Worm (Caenorhabditis elegans) whole organism, young adult: Measurements from ENCODE around the gene F56D6.11.

Experiments
- T07F8.4 ChIP-seq: sonication (generic microtip); optimal IDR thresholded peaks from 2 replicates; lab custom pipeline; 2016; ENCODE audit warnings: mild to moderate bottlenecking, missing genetic modification characterization, moderate library complexity, missing compliant biosample characterization
- ceh-79 ChIP-seq: sonication (generic microtip); optimal IDR thresholded peaks from 2 replicates; lab custom pipeline; 2017; ENCODE audit warnings: mild to moderate bottlenecking, missing genetic modification characterization, missing compliant biosample characterization
- ets-4 ChIP-seq: fragments of 200-800 bp; sonication (Bioruptor generic); optimal IDR thresholded peaks from 2 replicates; lab custom pipeline; 2018; ENCODE audit warnings: mild to moderate bottlenecking, missing genetic modification characterization, missing compliant biosample characterization
- fkh-3 ChIP-seq: sonication (generic microtip); optimal IDR thresholded peaks from 2 replicates; lab custom pipeline; 2016; ENCODE audit warnings: mild to moderate bottlenecking, missing genetic modification characterization, missing compliant biosample characterization
- him-1 ChIP-seq: sonication (generic microtip); optimal IDR thresholded peaks from 2 replicates; lab custom pipeline; 2016; ENCODE audit warnings: missing genotype, missing genetic modification reagents, missing genetic modification characterization, missing compliant biosample characterization
- rcor-1 ChIP-seq: fragments of 200-800 bp; sonication (Bioruptor generic); IDR thresholded peaks from 2 replicates; pipeline ENCODE4 v1.3.6; 2022; ENCODE audit warnings: missing genetic modification reagents, missing genetic modification characterization, missing compliant biosample characterization
- snpc-1.3 ChIP-seq: sonication (generic microtip); optimal IDR thresholded peaks from 2 replicates; lab custom pipeline; 2017; ENCODE audit warnings: missing genetic modification characterization, mild to moderate bottlenecking, missing compliant biosample characterization, antibody characterized with exemption, moderate library complexity, missing genotype, missing genetic modification reagents; ENCODE audit not compliant: insufficient read depth
- unc-130 ChIP-seq: sonication (generic microtip); optimal IDR thresholded peaks from 2 replicates; lab custom pipeline; 2016; ENCODE audit warnings: missing genetic modification reagents, missing genetic modification characterization, missing compliant biosample characterization
- unc-62 ChIP-seq: fragments of 150-350 bp; optimal IDR thresholded peaks from 2 replicates; lab custom pipeline; 2014; ENCODE audit warnings: missing biosample characterization, missing genetic modification reagents, missing genetic modification characterization

ce11 chrIV:3860419-3860818 is 45.9 kb downstream of the F56D6.11 start:
- no peak for TF ChIP-seq T07F8.4 (tag; lab: Kevin White, UChicago)
- no peak for TF ChIP-seq ceh-79 (tag; lab: Kevin White, UChicago)
- no peak for TF ChIP-seq him-1 (tag; lab: Kevin White, UChicago)
- no peak for TF ChIP-seq fkh-3 (tag; lab: Kevin White, UChicago)
- no peak for TF ChIP-seq rcor-1
- TF ChIP-seq unc-62 (GFP tag; lab: Kevin White, UChicago), result no peak
- no peak for TF ChIP-seq unc-130
- TF ChIP-seq snpc-1.3, result no peak
- no peak for TF ChIP-seq ets-4
